Fruit fly (Drosophila melanogaster) whole organism, embryonic: ENCODE measurements around the gene Cadps.

ENCODE experiments used
- Antp ChIP-seq: fragments of 200-800 bp; sonication (Bioruptor generic); optimal IDR thresholded peaks from 3 replicates; lab custom pipeline; 2016; ENCODE audit warnings: missing biosample characterization, missing genetic modification characterization
- Atf6 ChIP-seq: fragments of 200-800 bp; sonication (Bioruptor generic); IDR thresholded peaks from 2 replicates; pipeline ENCODE4 v1.3.6; 2022; ENCODE audit warnings: missing biosample characterization, missing genetic modification characterization
- B-H1 ChIP-seq: fragments of 200-800 bp; sonication (Bioruptor generic); IDR thresholded peaks from 3 replicates; pipeline ENCODE4 v1.3.6; 2022; ENCODE audit warnings: missing biosample characterization, missing genetic modification characterization
- CG10209 ChIP-seq: fragments of 200-800 bp; sonication (Bioruptor generic); optimal IDR thresholded peaks from 3 replicates; lab custom pipeline; 2017; ENCODE audit warnings: missing biosample characterization, mild to moderate bottlenecking, missing genetic modification characterization, missing genetic modification reagents
- CG1024 ChIP-seq: fragments of 200-800 bp; sonication (Bioruptor generic); IDR thresholded peaks from 2 replicates; pipeline ENCODE4 v1.3.6; 2022; ENCODE audit warnings: missing biosample characterization, missing genetic modification characterization
- CG12659 ChIP-seq: fragments of 200-800 bp; sonication (Bioruptor generic); optimal IDR thresholded peaks from 3 replicates; lab custom pipeline; 2017; ENCODE audit warnings: mild to moderate bottlenecking, missing biosample characterization, missing genetic modification reagents, missing genetic modification characterization
- CG17361 ChIP-seq: fragments of 200-800 bp; sonication (Bioruptor generic); IDR thresholded peaks from 3 replicates; pipeline ENCODE4 v1.3.6; 2022; ENCODE audit warnings: missing biosample characterization, missing genetic modification characterization
- CG17802 ChIP-seq: fragments of 200-800 bp; sonication (Bioruptor generic); optimal IDR thresholded peaks from 2 replicates; lab custom pipeline; 2018; ENCODE audit warnings: missing biosample characterization, mild to moderate bottlenecking, missing genetic modification characterization, moderate library complexity
- CG18262 ChIP-seq: fragments of 200-800 bp; optimal IDR thresholded peaks from 3 replicates; lab custom pipeline; 2019; ENCODE audit warnings: missing biosample characterization, mild to moderate bottlenecking, missing genetic modification characterization, moderate library complexity
- CG2678 ChIP-seq: fragments of 200-800 bp; sonication (Bioruptor generic); optimal IDR thresholded peaks from 3 replicates; lab custom pipeline; 2019; ENCODE audit warnings: missing biosample characterization, mild to moderate bottlenecking, missing genetic modification characterization, moderate library complexity
- CG30020 ChIP-seq: fragments of 200-800 bp; optimal IDR thresholded peaks from 2 replicates; lab custom pipeline; 2019; ENCODE audit warnings: missing biosample characterization, mild to moderate bottlenecking, missing genetic modification characterization, moderate library complexity
- CG33557 ChIP-seq: fragments of 200-800 bp; sonication (Bioruptor generic); optimal IDR thresholded peaks from 2 replicates; lab custom pipeline; 2019; ENCODE audit warnings: missing biosample characterization, mild to moderate bottlenecking, missing genetic modification characterization, moderate library complexity
- CG5953 ChIP-seq: fragments of 200-800 bp; sonication (Bioruptor generic); IDR thresholded peaks from 2 replicates; pipeline ENCODE4 v1.3.6; 2022; ENCODE audit warnings: missing biosample characterization, missing genetic modification characterization
- CG6175 ChIP-seq: fragments of 200-800 bp; sonication (Bioruptor generic); IDR thresholded peaks from 3 replicates; pipeline ENCODE4 v1.3.6; 2022; ENCODE audit warnings: missing biosample characterization, missing genetic modification characterization
- CG6765 ChIP-seq: fragments of 200-800 bp; sonication (Bioruptor generic); optimal IDR thresholded peaks from 3 replicates; lab custom pipeline; 2017; ENCODE audit warnings: missing biosample characterization, mild to moderate bottlenecking, missing genetic modification characterization
- CG8290 ChIP-seq, 3 experiments: fragments of 200-800 bp; sonication (Bioruptor generic); optimal IDR thresholded peaks; 2 replicates each; lab custom pipeline; 2016 to 2019; ENCODE audit warnings: missing biosample characterization in 3 of 3, missing genetic modification characterization in 3 of 3, mild to moderate bottlenecking in 2 of 3, moderate library complexity in 1 of 3
- CG8765 ChIP-seq: fragments of 200-800 bp; sonication (Bioruptor generic); IDR thresholded peaks from 2 replicates; pipeline ENCODE4 v1.3.6; 2022; ENCODE audit warnings: missing biosample characterization, missing genetic modification characterization
- CG9876 ChIP-seq: fragments of 200-800 bp; sonication (Bioruptor generic); optimal IDR thresholded peaks from 2 replicates; lab custom pipeline; 2016; ENCODE audit warnings: missing biosample characterization, missing genetic modification characterization
- Dip3 ChIP-seq: fragments of 200-800 bp; sonication (Bioruptor generic); optimal IDR thresholded peaks from 3 replicates; lab custom pipeline; 2016; ENCODE audit warnings: missing biosample characterization, missing genetic modification characterization
- Gsc ChIP-seq: fragments of 200-800 bp; sonication (Bioruptor generic); IDR thresholded peaks from 2 replicates; pipeline ENCODE4 v1.3.6; 2022; ENCODE audit warnings: missing biosample characterization, missing genetic modification characterization
- H2.0 ChIP-seq: fragments of 200-800 bp; sonication (Bioruptor generic); IDR thresholded peaks from 2 replicates; pipeline ENCODE4 v1.3.6; 2022; ENCODE audit warnings: missing biosample characterization, missing genetic modification characterization
- HLHmδ ChIP-seq: fragments of 200-800 bp; sonication (Bioruptor generic); optimal IDR thresholded peaks from 2 replicates; lab custom pipeline; 2018; ENCODE audit warnings: missing biosample characterization, mild to moderate bottlenecking, missing genetic modification characterization, moderate library complexity
- Hmx ChIP-seq: fragments of 200-800 bp; sonication (Bioruptor generic); optimal IDR thresholded peaks from 2 replicates; lab custom pipeline; 2016; ENCODE audit warnings: missing biosample characterization, missing genetic modification characterization
- MESR4 ChIP-seq: fragments of 200-800 bp; sonication (Bioruptor generic); optimal IDR thresholded peaks from 2 replicates; lab custom pipeline; 2018; ENCODE audit warnings: missing biosample characterization, mild to moderate bottlenecking, missing genetic modification characterization, moderate library complexity
- Opbp ChIP-seq: fragments of 200-800 bp; sonication (Bioruptor generic); IDR thresholded peaks from 3 replicates; pipeline ENCODE4 v1.3.6; 2022; ENCODE audit warnings: missing biosample characterization, missing genetic modification characterization; ENCODE audit not compliant: partially characterized antibody
- PHDP ChIP-seq: fragments of 200-800 bp; sonication (Bioruptor generic); optimal IDR thresholded peaks from 3 replicates; lab custom pipeline; 2018; ENCODE audit warnings: missing biosample characterization, mild to moderate bottlenecking, missing genetic modification characterization, moderate library complexity
- Pdp1 ChIP-seq, 2 experiments: fragments of 200-800 bp; sonication (Bioruptor generic); optimal IDR thresholded peaks; 3 replicates each; lab custom pipeline; 2016; ENCODE audit warnings: missing biosample characterization in 2 of 2, missing genetic modification characterization in 2 of 2, mild to moderate bottlenecking in 1 of 2, moderate library complexity in 1 of 2
- Poxn ChIP-seq: fragments of 200-800 bp; sonication (Bioruptor generic); IDR thresholded peaks from 2 replicates; pipeline ENCODE4 v1.3.6; 2022; ENCODE audit warnings: missing biosample characterization, missing genetic modification characterization
- Sry-δ ChIP-seq: fragments of 200-800 bp; sonication (Bioruptor generic); optimal IDR thresholded peaks from 2 replicates; lab custom pipeline; 2016; ENCODE audit warnings: missing biosample characterization, missing genetic modification characterization
- Stat92E ChIP-seq, 3 experiments: fragments of >200 bp in 2 of 3; fragments of 200-800 bp in 1 of 3; sonication (Bioruptor generic) in 1 of 3; optimal IDR thresholded peaks; 2 replicates each; lab custom pipeline; 2017 to 2019; ENCODE audit warnings: missing biosample characterization in 3 of 3, missing genetic modification characterization in 3 of 3, mild to moderate bottlenecking in 1 of 3, moderate library complexity in 1 of 3
- Xbp1 ChIP-seq: fragments of 200-800 bp; sonication (Bioruptor generic); optimal IDR thresholded peaks from 3 replicates; lab custom pipeline; 2016; ENCODE audit warnings: missing biosample characterization, mild to moderate bottlenecking, missing genetic modification characterization
- dati ChIP-seq: fragments of 200-800 bp; sonication (Bioruptor generic); IDR thresholded peaks from 2 replicates; pipeline ENCODE4 v1.3.6; 2022; ENCODE audit warnings: missing biosample characterization, missing genetic modification characterization
- en ChIP-seq: fragments of 200-800 bp; sonication (Bioruptor generic); optimal IDR thresholded peaks from 2 replicates; lab custom pipeline; 2016; ENCODE audit warnings: missing biosample characterization, missing genetic modification characterization
- eyg ChIP-seq: fragments of 200-800 bp; sonication (Bioruptor generic); optimal IDR thresholded peaks from 3 replicates; lab custom pipeline; 2016; ENCODE audit warnings: missing biosample characterization, missing genetic modification characterization
- ham ChIP-seq: fragments of 200-800 bp; sonication (Bioruptor generic); IDR thresholded peaks from 2 replicates; pipeline ENCODE4 v1.3.6; 2022; ENCODE audit warnings: missing biosample characterization, missing genetic modification characterization
- kah ChIP-seq: fragments of 200-800 bp; sonication (Bioruptor generic); optimal IDR thresholded peaks from 2 replicates; lab custom pipeline; 2018; ENCODE audit warnings: missing biosample characterization, mild to moderate bottlenecking, missing genetic modification characterization
- mam ChIP-seq: fragments of 200-800 bp; sonication (Bioruptor generic); optimal IDR thresholded peaks from 3 replicates; lab custom pipeline; 2016; ENCODE audit warnings: missing biosample characterization, missing genetic modification characterization
- nmo ChIP-seq: fragments of 200-800 bp; sonication (Bioruptor generic); optimal IDR thresholded peaks from 2 replicates; lab custom pipeline; 2018; ENCODE audit warnings: missing biosample characterization, mild to moderate bottlenecking, missing genetic modification characterization, moderate library complexity
- nom ChIP-seq: fragments of 200-800 bp; sonication (Bioruptor generic); optimal IDR thresholded peaks from 2 replicates; lab custom pipeline; 2017; ENCODE audit warnings: missing biosample characterization, missing genetic modification characterization, mild to moderate bottlenecking, moderate library complexity, missing genetic modification reagents
- onecut ChIP-seq: fragments of 200-800 bp; sonication (Bioruptor generic); IDR thresholded peaks from 2 replicates; pipeline ENCODE4 v1.3.6; 2022; ENCODE audit warnings: missing biosample characterization, missing genetic modification characterization
- p53 ChIP-seq: fragments of 200-800 bp; sonication (Bioruptor generic); optimal IDR thresholded peaks from 2 replicates; lab custom pipeline; 2016; ENCODE audit warnings: missing biosample characterization, missing genetic modification characterization
- row ChIP-seq: fragments of 200-800 bp; sonication (Bioruptor generic); IDR thresholded peaks from 3 replicates; pipeline ENCODE4 v1.3.6; 2022; ENCODE audit warnings: missing biosample characterization, missing genetic modification characterization
- scrt ChIP-seq: fragments of 200-800 bp; sonication (Bioruptor generic); optimal IDR thresholded peaks from 2 replicates; lab custom pipeline; 2018; ENCODE audit warnings: missing biosample characterization, mild to moderate bottlenecking, missing genetic modification characterization, moderate library complexity
- sens ChIP-seq: fragments of 200-800 bp; sonication (Bioruptor generic); peaks from one replicate; lab custom pipeline; 2016; ENCODE audit warnings: missing biosample characterization, missing genetic modification characterization
- sim ChIP-seq: fragments of 200-800 bp; sonication (Bioruptor generic); IDR thresholded peaks from 2 replicates; pipeline ENCODE4 v1.3.6; 2022; ENCODE audit warnings: missing biosample characterization, missing genetic modification characterization
- slou ChIP-seq: fragments of 200-800 bp; sonication (Bioruptor generic); optimal IDR thresholded peaks from 3 replicates; lab custom pipeline; 2016; ENCODE audit warnings: missing biosample characterization, missing genetic modification characterization
- ssp ChIP-seq: fragments of 200-800 bp; sonication (Bioruptor generic); IDR thresholded peaks from 2 replicates; pipeline ENCODE4 v1.3.6; 2022; ENCODE audit warnings: missing biosample characterization, missing genetic modification characterization
- stwl ChIP-seq: fragments of 200-800 bp; sonication (Bioruptor generic); optimal IDR thresholded peaks from 3 replicates; lab custom pipeline; 2018; ENCODE audit warnings: missing biosample characterization, mild to moderate bottlenecking, missing genetic modification characterization, moderate library complexity

Gene Cadps

dm6 chr4:1186828-1187227, 43.8 kb upstream of the Cadps start (continued):
- no peak for TF ChIP-seq nmo (GFP tag; lab: Kevin White, UChicago)
- TF ChIP-seq CG6765 (GFP tag; lab: Kevin White, UChicago), result no peak
- peak; percentile 58 for TF ChIP-seq CG17802 (tag; lab: Kevin White, UChicago)
- TF ChIP-seq CG9876 (GFP tag; lab: Kevin White, UChicago), result no peak
- no peak for TF ChIP-seq slou
- TF ChIP-seq Dip3, result no peak
- TF ChIP-seq H2.0 (GFP tag; lab: Robert Waterston, UW), result no peak
- TF ChIP-seq Poxn (GFP tag; lab: Robert Waterston, UW), result no peak
- no peak for TF ChIP-seq en (GFP tag; lab: Kevin White, UChicago)
- no peak for TF ChIP-seq sim (GFP tag; lab: Robert Waterston, UW)
- no peak for TF ChIP-seq stwl (tag; lab: Kevin White, UChicago)
- TF ChIP-seq CG1024 (GFP tag; lab: Robert Waterston, UW), result 0 out of 2 replicates have a peak, but pooled peaks have one; percentile 35
- TF ChIP-seq Atf6 (GFP tag; lab: Robert Waterston, UW), result no peak
- no peak for TF ChIP-seq ssp (GFP tag; lab: Robert Waterston, UW)
- no peak for TF ChIP-seq PHDP (tag; lab: Kevin White, UChicago)
- no peak for TF ChIP-seq Gsc
- no peak for TF ChIP-seq CG6175 (GFP tag; lab: Robert Waterston, UW)
- TF ChIP-seq ham (GFP tag; lab: Robert Waterston, UW), result no peak
- no peak for TF ChIP-seq CG2678
- TF ChIP-seq Sry-δ (GFP tag; lab: Kevin White, UChicago), result peak; percentile 14
- no peak for TF ChIP-seq mam (GFP tag; lab: Kevin White, UChicago)
- TF ChIP-seq HLHmδ (GFP tag; lab: Kevin White, UChicago), result no peak

dm6 chr4:1191630-1192029, 39.0 kb upstream of the Cadps start:
- TF ChIP-seq eyg (no peak), CG8765 (GFP tag; lab: Robert Waterston, UW) (no peak), Opbp (no peak), Pdp1 (GFP tag; optimal IDR thresholded peaks at IDR 0.05; lab: Kevin White, UChicago) (peak in 1 of 2 experiments; percentile 84)
- TF ChIP-seq, all 482 proteins: peak for 1

dm6 chr4:1196653-1197161, 33.9 kb upstream of the Cadps start, which contains the start of gene PIP4K:
Gene PIP4K, minus strand, starts transcription at chr4:1196848.
- peak in 1 of 3 experiments; percentile 78 for TF ChIP-seq Stat92E (GFP tag; optimal IDR thresholded peaks at IDR 0.05; lab: Kevin White, UChicago)
- TF ChIP-seq dati (GFP tag; lab: Robert Waterston, UW), result no peak
- no peak for TF ChIP-seq CG5953 (GFP tag; lab: Robert Waterston, UW)
- TF ChIP-seq scrt (GFP tag; lab: Kevin White, UChicago), result no peak
- TF ChIP-seq sens, result peak; percentile 17
- no peak for TF ChIP-seq H2.0 (GFP tag; lab: Robert Waterston, UW)
- peak; percentile 37 for TF ChIP-seq CG33557
- TF ChIP-seq p53 (GFP tag; lab: Kevin White, UChicago), result no peak
- TF ChIP-seq Antp, result no peak
- peak; percentile 9 for TF ChIP-seq CG18262 (tag; lab: Kevin White, UChicago)
- no peak for TF ChIP-seq Hmx (GFP tag; lab: Kevin White, UChicago)
- no peak for TF ChIP-seq onecut (GFP tag; lab: Robert Waterston, UW)
- peak; percentile 97 for TF ChIP-seq ssp (GFP tag; lab: Robert Waterston, UW)
- TF ChIP-seq CG8290 (GFP tag; optimal IDR thresholded peaks at IDR 0.05; lab: Kevin White, UChicago), result no peak
- peak in 1 of 2 experiments; percentile 17 for TF ChIP-seq CG8290 (tag; optimal IDR thresholded peaks at IDR 0.05; lab: Kevin White, UChicago)
- peak; percentile 94 for TF ChIP-seq CG17802 (tag; lab: Kevin White, UChicago)
- no peak for TF ChIP-seq B-H1 (GFP tag; lab: Robert Waterston, UW)
- peak; percentile 71; the same call in 2 of the 3 replicates for TF ChIP-seq row (GFP tag; lab: Robert Waterston, UW)
- TF ChIP-seq Gsc, result no peak
- TF ChIP-seq nom (GFP tag; lab: Kevin White, UChicago), result peak; percentile 2
- no peak for TF ChIP-seq CG10209 (GFP tag; lab: Kevin White, UChicago)
- no peak for TF ChIP-seq kah (GFP tag; lab: Kevin White, UChicago)
- TF ChIP-seq Xbp1 (GFP tag; lab: Kevin White, UChicago), result no peak
- peak; percentile 77 for TF ChIP-seq MESR4 (GFP tag; lab: Kevin White, UChicago)
- TF ChIP-seq CG12659 (GFP tag; lab: Kevin White, UChicago), result peak; percentile 59
- peak; percentile 99 for TF ChIP-seq CG30020 (tag; lab: Kevin White, UChicago)
- peak; percentile 58; the same call in 2 of the 3 replicates for TF ChIP-seq CG17361
